Worm (Caenorhabditis elegans): ENCODE results near the gene mrps-18B.

Gene mrps-18B

ce11 chrII:8559188-8559587 is 33.7 kb downstream of the mrps-18B start:
- TF ChIP-seq unc-39 (tag; optimal IDR thresholded peaks at IDR 0.05) (no peak), nhr-11 (tag; optimal IDR thresholded peaks at IDR 0.05) (peak; percentile 32), fkh-10 (GFP tag; optimal IDR thresholded peaks at IDR 0.05) (peak; percentile 98), tbx-2 (tag; optimal IDR thresholded peaks at IDR 0.05) (no peak), lin-15B (tag; optimal IDR thresholded peaks at IDR 0.05) (no peak), nhr-23 (tag; optimal IDR thresholded peaks at IDR 0.05) (peak; percentile 29), ama-1 (optimal IDR thresholded peaks at IDR 0.05) (no peak), ceh-28 (tag; optimal IDR thresholded peaks at IDR 0.05) (peak; percentile 31), jun-1 (tag; optimal IDR thresholded peaks at IDR 0.05) (peak; percentile 17), fkh-2 (tag; optimal IDR thresholded peaks at IDR 0.05) (no peak), nhr-237 (tag; optimal IDR thresholded peaks at IDR 0.05) (no peak), nfya-1 (tag; optimal IDR thresholded peaks at IDR 0.05; ENCODE audit: insufficient read depth) (peak; percentile 1), pha-4 (tag; optimal IDR thresholded peaks at IDR 0.05) (no peak), ceh-9 (tag; optimal IDR thresholded peaks at IDR 0.05) (no peak), nhr-76 (tag; optimal IDR thresholded peaks at IDR 0.05) (no peak)

- TF ChIP-seq lin-15B (tag; optimal IDR thresholded peaks at IDR 0.05), result peak; percentile 100
- TF ChIP-seq R02D3.7 (tag; optimal IDR thresholded peaks at IDR 0.05), result peak; percentile 94
- TF ChIP-seq unc-39 (tag; optimal IDR thresholded peaks at IDR 0.05), result peak; percentile 52
- TF ChIP-seq snpc-4 (tag; optimal IDR thresholded peaks at IDR 0.05), result peak; percentile 95
- peak; percentile 88 for TF ChIP-seq ztf-4 (tag; optimal IDR thresholded peaks at IDR 0.05)
- peak; percentile 92 for TF ChIP-seq elt-1 (tag; optimal IDR thresholded peaks at IDR 0.05)
- TF ChIP-seq unc-62 (GFP tag; optimal IDR thresholded peaks at IDR 0.05), result peak; percentile 96
- peak; percentile 99 for TF ChIP-seq jun-1 (tag; optimal IDR thresholded peaks at IDR 0.05)
- peak; percentile 99 for TF ChIP-seq egl-5 (tag; optimal IDR thresholded peaks at IDR 0.05)
- peak; percentile 73 for TF ChIP-seq ceh-16 (tag; optimal IDR thresholded peaks at IDR 0.05)
- TF ChIP-seq zag-1 (tag; optimal IDR thresholded peaks at IDR 0.05), result peak; percentile 77
- no peak for TF ChIP-seq mml-1 (tag; optimal IDR thresholded peaks at IDR 0.05)
- peak; percentile 99 for TF ChIP-seq nhr-11 (tag; optimal IDR thresholded peaks at IDR 0.05)
- peak; percentile 97 for TF ChIP-seq hmg-11 (tag; optimal IDR thresholded peaks at IDR 0.05)
- TF ChIP-seq nhr-43 (tag; optimal IDR thresholded peaks at IDR 0.05; ENCODE audit: poor library complexity, severe bottlenecking), result peak; percentile 98
- peak; percentile 100 for TF ChIP-seq lin-39 (tag; optimal IDR thresholded peaks at IDR 0.05)
- TF ChIP-seq ama-1 (optimal IDR thresholded peaks at IDR 0.05), result peak; percentile 95
- TF ChIP-seq ztf-11 (tag; optimal IDR thresholded peaks at IDR 0.05), result peak; percentile 22
- peak; percentile 100 for TF ChIP-seq nhr-25 (tag; optimal IDR thresholded peaks at IDR 0.05)
- no peak for TF ChIP-seq nhr-237 (tag; optimal IDR thresholded peaks at IDR 0.05)
- TF ChIP-seq fkh-10 (GFP tag; optimal IDR thresholded peaks at IDR 0.05), result peak; percentile 99
- no peak for TF ChIP-seq ceh-9 (tag; optimal IDR thresholded peaks at IDR 0.05)
- TF ChIP-seq ZK546.5 (tag; optimal IDR thresholded peaks at IDR 0.05), result peak; percentile 83
- peak; percentile 97 for TF ChIP-seq elt-2 (tag; optimal IDR thresholded peaks at IDR 0.05)
- peak; percentile 99 for TF ChIP-seq nfya-1 (tag; optimal IDR thresholded peaks at IDR 0.05; ENCODE audit: insufficient read depth)
- TF ChIP-seq lsy-12 (tag; optimal IDR thresholded peaks at IDR 0.05), result peak; percentile 99
- TF ChIP-seq pqm-1 (tag; optimal IDR thresholded peaks at IDR 0.05), result peak; percentile 99
- peak; percentile 96 for TF ChIP-seq fos-1 (tag; optimal IDR thresholded peaks at IDR 0.05)
- TF ChIP-seq nhr-76 (tag; optimal IDR thresholded peaks at IDR 0.05), result peak; percentile 85
- peak; percentile 93 for TF ChIP-seq ceh-82 (tag; optimal IDR thresholded peaks at IDR 0.05)
- TF ChIP-seq sea-2 (GFP tag; optimal IDR thresholded peaks at IDR 0.05), result no peak
- peak; percentile 53 for TF ChIP-seq aly-2 (tag; optimal IDR thresholded peaks at IDR 0.05)
- peak; percentile 94 for TF ChIP-seq ceh-28 (tag; optimal IDR thresholded peaks at IDR 0.05)
- TF ChIP-seq egl-27 (tag; optimal IDR thresholded peaks at IDR 0.05), result peak; percentile 97
- peak; percentile 94 for TF ChIP-seq tbx-2 (tag; optimal IDR thresholded peaks at IDR 0.05)
- peak; percentile 100 for TF ChIP-seq pha-4 (tag; optimal IDR thresholded peaks at IDR 0.05)
- peak; percentile 96 for TF ChIP-seq skn-1 (tag; optimal IDR thresholded peaks at IDR 0.05)
- no peak for TF ChIP-seq daf-12 (tag; optimal IDR thresholded peaks at IDR 0.05)
- peak; percentile 94 for TF ChIP-seq nhr-77 (tag; optimal IDR thresholded peaks at IDR 0.05)
- peak; percentile 100 for TF ChIP-seq nhr-23 (tag; optimal IDR thresholded peaks at IDR 0.05)
- peak in 1 of 2 experiments; percentile 82 for TF ChIP-seq eor-1 (tag; optimal IDR thresholded peaks at IDR 0.05)
- no peak for TF ChIP-seq nhr-12 (tag; optimal IDR thresholded peaks at IDR 0.05)
- TF ChIP-seq elt-3 (tag; optimal IDR thresholded peaks at IDR 0.05), result peak; percentile 60 to 99 (median 98)
- TF ChIP-seq nhr-67 (tag; optimal IDR thresholded peaks at IDR 0.05), result peak; percentile 29
- TF ChIP-seq nhr-28 (tag; optimal IDR thresholded peaks at IDR 0.05), result peak; percentile 77
- peak; percentile 67 for TF ChIP-seq fkh-2 (tag; optimal IDR thresholded peaks at IDR 0.05)
- TF ChIP-seq mdl-1 (tag; optimal IDR thresholded peaks at IDR 0.05), result peak; percentile 92
These were observed 35.7 kb downstream of the mrps-18B start, which contains the start of gene iff-2 for ce11 chrII:8561227-8561626. TSS of gene iff-2 (minus strand) at chrII:8561367.
